Fruit fly (Drosophila melanogaster) Kc167 (cell line): ENCODE measurements around the gene TTLL4A.

ENCODE experiments used
- Myc ChIP-seq: fragments of >200 bp; optimal IDR thresholded peaks from 2 replicates; lab custom pipeline; 2017; ENCODE audit warnings: missing external identifiers
- Sin3A ChIP-seq: fragments of >200 bp; optimal IDR thresholded peaks from 2 replicates; lab custom pipeline; 2018; ENCODE audit warnings: missing external identifiers
- h ChIP-seq: fragments of >200 bp; optimal IDR thresholded peaks from 3 replicates; lab custom pipeline; 2018; ENCODE audit warnings: missing external identifiers
- insv ChIP-seq: fragments of >200 bp; optimal IDR thresholded peaks from 3 replicates; lab custom pipeline; 2018; ENCODE audit warnings: missing external identifiers
- psq ChIP-seq: fragments of >200 bp; optimal IDR thresholded peaks from 2 replicates; lab custom pipeline; 2017; ENCODE audit warnings: missing external identifiers
- ttk ChIP-seq: sonication (Bioruptor generic); optimal IDR thresholded peaks from 2 replicates; lab custom pipeline; 2017; ENCODE audit warnings: missing external identifiers

The TTLL4A gene

dm6 chr2L:10976046-10976863, 12.9 kb upstream of the TTLL4A start, which contains the start of the genes ATPsynG and SCAR:
ATPsynG (minus strand) TSS chr2L:10976399.
SCAR (plus strand) TSS chr2L:10976772.
- no peak for TF ChIP-seq ttk (lab: Kevin White, UChicago)
- TF ChIP-seq h: no peak
- TF ChIP-seq psq (lab: Kevin White, UChicago): no peak
- TF ChIP-seq Sin3A (lab: Kevin White, UChicago): no peak
- TF ChIP-seq Myc: no peak
- no peak for TF ChIP-seq insv

DNA sequence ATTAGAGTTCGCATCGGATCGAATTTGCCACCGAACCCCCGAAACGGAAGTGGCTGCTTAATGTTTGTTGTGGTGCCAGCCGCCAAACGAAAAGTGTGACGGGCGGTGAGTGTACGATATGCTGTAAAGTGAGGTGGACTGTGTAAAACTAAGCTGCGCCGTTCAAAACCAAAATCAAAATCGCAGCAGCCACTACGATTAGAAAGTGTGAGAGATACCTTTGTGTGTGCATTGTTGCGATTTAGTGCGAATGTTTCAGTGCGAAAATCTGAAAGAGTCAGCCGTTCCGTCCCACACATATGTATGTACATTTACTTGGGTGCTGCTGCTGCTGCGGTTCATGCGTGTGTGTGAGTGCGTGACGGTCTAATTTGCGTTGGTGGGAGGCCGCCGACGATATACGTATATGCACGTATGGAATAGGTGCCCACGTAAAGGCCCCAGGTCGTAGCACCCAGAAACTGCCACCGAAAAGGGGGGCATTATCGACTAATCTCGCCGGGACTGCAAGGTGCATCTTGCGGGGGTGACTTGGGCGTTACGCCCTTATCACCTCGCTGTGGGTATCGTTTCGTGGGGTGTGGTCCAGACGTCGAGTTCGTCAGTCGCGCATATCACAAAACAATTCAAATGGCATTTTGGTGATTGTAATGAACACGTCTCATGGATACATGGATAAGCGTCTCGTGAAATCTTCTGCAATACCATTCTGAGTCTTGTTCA, 12.2 kb upstream of the TTLL4A start:
- TF ChIP-seq Myc (no peak), insv (no peak), Sin3A (lab: Kevin White, UChicago) (no peak), psq (lab: Kevin White, UChicago) (no peak), h (no peak), ttk (lab: Kevin White, UChicago) (no peak)

- TF ChIP-seq psq (lab: Kevin White, UChicago) (no peak), insv (no peak), Myc (no peak)
Observed at dm6 chr2L:10986138-10986537, 3.1 kb upstream of the TTLL4A start.

DNA sequence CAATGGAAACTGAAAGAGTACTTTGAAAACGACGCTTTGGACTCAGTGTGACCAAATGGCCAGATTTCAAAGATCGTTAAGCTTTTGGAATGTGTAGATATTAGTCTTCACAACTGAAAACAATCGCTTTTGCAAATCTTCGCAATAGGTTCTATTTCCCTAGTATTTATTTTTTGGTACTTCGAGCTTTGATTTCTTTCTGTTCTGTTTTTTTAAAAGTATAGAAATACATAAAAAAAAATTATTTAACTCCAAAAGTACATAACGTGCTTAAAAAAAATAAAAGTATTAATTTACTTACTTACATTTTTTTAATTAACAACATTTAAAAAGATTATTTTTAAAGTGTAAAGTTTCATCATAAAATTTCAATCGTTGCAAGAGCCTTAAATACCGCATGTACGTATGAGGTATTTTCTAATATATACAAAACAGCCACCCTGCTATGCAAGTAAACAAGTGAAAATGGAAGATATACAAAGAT, 1.8 kb upstream of the TTLL4A start, which contains the start of the genes piwi and CG12253:
TSS of gene piwi (minus strand) at position 51 of the 484 bp plus-strand sequence.
TSS of gene CG12253 (plus strand) at position 437 of the 484 bp plus-strand sequence.
- no peak for TF ChIP-seq h
- TF ChIP-seq Sin3A (lab: Kevin White, UChicago): no peak
- no peak for TF ChIP-seq Myc
- no peak for TF ChIP-seq insv
- no peak for TF ChIP-seq ttk (lab: Kevin White, UChicago)

- TF ChIP-seq ttk (lab: Kevin White, UChicago): no peak
- no peak for TF ChIP-seq insv
- no peak for TF ChIP-seq h
- no peak for TF ChIP-seq psq (lab: Kevin White, UChicago)
- TF ChIP-seq Myc: no peak
- no peak for TF ChIP-seq Sin3A (lab: Kevin White, UChicago)
Observed at dm6 chr2L:10988026-10988425, 1.2 kb upstream of the TTLL4A start.

DNA sequence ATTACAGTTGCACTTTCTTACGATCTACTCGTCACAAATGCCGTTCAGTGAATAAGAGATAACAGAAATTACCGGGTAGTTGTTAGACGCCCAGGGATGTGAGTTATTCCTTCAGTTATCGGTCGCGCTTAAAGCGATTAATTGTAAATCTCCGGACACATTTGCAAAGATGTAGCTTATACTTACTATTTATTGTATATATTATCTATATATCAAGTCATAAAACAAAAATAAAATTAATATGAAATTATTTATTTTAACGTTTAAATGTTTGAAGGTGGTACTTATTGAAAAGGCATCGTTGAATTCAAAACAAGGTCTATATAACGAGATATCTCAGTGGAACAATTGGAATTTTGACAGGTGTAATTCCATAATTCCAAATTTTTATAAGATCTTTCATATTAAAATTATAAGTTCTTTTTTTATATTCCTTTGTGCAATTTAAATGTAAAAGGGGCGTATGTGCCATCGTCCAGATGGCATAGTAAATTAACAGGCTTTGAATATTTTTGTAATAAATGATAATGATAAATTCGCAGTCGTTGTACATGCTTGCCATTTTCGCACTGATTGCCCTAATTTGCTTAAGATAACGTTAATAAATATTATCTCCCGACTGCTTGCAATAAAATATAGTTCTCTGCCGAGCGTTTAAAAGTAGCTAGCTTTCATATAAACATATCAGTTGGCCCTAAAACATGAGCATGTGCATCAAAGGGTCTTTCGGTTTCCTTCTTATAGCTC, 12.3 kb downstream of the TTLL4A start, which contains the start of the genes aub and lectin-33A:
TSS of gene aub (minus strand) at position 101 of the 747 bp plus-strand sequence.
TSS of gene lectin-33A (plus strand) at position 697 of the 747 bp plus-strand sequence.
- TF ChIP-seq ttk (lab: Kevin White, UChicago) (no peak), Sin3A (lab: Kevin White, UChicago) (no peak), h (no peak), psq (lab: Kevin White, UChicago) (no peak), insv (no peak), Myc (no peak)

DNA sequence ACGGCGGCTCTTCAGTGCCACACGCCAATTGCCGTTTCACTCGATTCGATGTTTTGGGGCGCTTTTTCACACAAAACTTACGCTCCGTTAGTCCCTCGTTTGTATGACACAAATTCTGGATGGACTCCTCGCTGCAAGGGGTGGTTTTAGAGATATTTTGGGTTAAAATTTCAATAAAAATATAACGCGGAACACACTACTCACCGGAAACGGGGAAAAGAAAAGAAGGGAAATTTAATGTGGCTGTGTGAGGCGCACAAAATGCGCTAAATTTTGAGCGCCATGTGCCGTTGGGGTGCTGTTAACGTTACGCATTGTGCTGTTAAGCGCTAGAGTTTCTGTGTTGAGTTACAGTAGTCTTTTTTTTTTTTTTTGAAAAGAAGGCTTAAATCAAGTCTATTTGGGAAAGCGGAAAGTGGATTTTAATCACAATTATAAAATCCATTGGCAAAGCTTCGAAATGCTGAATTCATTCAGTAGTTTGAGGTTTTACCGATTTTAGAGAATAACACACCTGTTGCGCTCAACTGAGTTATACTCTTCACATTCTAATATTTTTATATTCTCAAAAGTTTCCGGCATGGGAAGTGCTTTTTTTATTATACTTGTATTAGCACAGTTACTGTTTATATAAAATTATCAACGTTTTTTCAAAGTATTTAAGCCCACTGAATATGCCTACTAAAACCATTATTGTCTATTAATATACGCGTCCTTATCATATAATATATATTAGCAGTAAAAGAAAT, 14.9 kb downstream of the TTLL4A start, which contains the start of gene RpL9:
TSS of gene RpL9 (minus strand) at position 265 of the 749 bp plus-strand sequence.
- no peak for TF ChIP-seq Sin3A (lab: Kevin White, UChicago)
- TF ChIP-seq Myc: no peak
- no peak for TF ChIP-seq insv
- no peak for TF ChIP-seq psq (lab: Kevin White, UChicago)
- TF ChIP-seq ttk (lab: Kevin White, UChicago): no peak
- no peak for TF ChIP-seq h

dm6 chr2L:11004674-11005045, 15.5 kb downstream of the TTLL4A start, which contains the start of gene Nup154:
Nup154 (plus strand) TSS chr2L:11004820.
- TF ChIP-seq ttk (lab: Kevin White, UChicago) (no peak), psq (lab: Kevin White, UChicago) (no peak)

DNA sequence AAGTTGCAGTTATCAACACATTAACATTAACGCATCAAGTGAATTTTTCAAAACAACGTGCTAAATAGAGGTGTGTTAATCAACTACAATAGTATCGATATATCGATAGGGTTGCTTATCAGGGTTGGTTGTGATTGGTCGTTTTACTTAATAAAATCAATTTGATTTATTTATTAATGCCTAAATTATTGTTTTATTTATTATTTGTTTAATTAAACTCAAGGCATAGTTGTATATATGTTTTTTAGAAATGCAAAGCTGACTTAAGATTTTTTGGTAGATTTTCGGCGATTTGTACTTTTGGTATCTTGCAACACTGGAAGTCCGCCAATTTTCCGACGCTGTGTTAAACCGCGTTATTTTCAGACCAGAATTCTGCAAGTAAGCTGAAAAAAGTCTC, 21.8 kb downstream of the TTLL4A start, which contains the start of the genes Art8 and dUTPase:
TSS of gene Art8 (minus strand) at position 88 of the 400 bp plus-strand sequence.
TSS of gene dUTPase (plus strand) at position 314 of the 400 bp plus-strand sequence.
- no peak for TF ChIP-seq Myc
- TF ChIP-seq psq (lab: Kevin White, UChicago): no peak
- no peak for TF ChIP-seq Sin3A (lab: Kevin White, UChicago)
- no peak for TF ChIP-seq ttk (lab: Kevin White, UChicago)
- no peak for TF ChIP-seq h
- no peak for TF ChIP-seq insv

- TF ChIP-seq psq (lab: Kevin White, UChicago) (no peak), Sin3A (lab: Kevin White, UChicago) (no peak), Myc (no peak), insv (no peak), h (no peak)
Observed at dm6 chr2L:11014018-11014611, 24.9 kb downstream of the TTLL4A start.

DNA sequence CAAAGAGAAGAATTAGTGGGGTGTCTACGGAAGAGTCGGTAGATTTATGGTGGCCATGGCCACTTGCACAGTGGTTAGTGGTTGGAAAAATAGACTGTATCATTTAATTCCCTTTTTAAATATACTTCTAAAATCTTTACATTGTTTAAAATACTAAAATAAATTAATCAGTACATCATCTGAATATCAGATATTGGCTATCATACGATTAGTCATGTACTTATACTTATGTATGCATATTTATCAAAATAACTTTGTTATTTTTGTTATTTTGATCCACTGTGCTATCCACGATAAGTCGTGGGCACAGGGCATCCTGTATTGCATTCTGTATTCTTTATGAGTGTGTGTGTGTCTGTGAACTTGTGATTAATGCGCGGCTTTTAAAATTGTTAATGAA, 25.5 kb downstream of the TTLL4A start:
- no peak for TF ChIP-seq psq (lab: Kevin White, UChicago)
- TF ChIP-seq ttk (lab: Kevin White, UChicago): no peak
- TF ChIP-seq Sin3A (lab: Kevin White, UChicago): no peak
- TF ChIP-seq Myc: no peak
- TF ChIP-seq insv: no peak
- TF ChIP-seq h: no peak
